Fruit fly (Drosophila melanogaster) S2 (cell line): ENCODE measurements around the gene Ostgamma.

Source experiments
- CG8478 ChIP-seq: fragments of >200 bp; optimal IDR thresholded peaks from 2 replicates; lab custom pipeline; 2018
- CTCF ChIP-seq, 2 experiments: fragments of >200 bp; optimal IDR thresholded peaks; 2 replicates each; lab custom pipeline; 2018

Ostgamma gene

dm6 chr2L:8276287-8276686 lies 31.7 kb downstream of the Ostgamma start:
- TF ChIP-seq CTCF (optimal IDR thresholded peaks at IDR 0.05; lab: Kevin White, UChicago) (no peak), CG8478 (lab: Kevin White, UChicago) (no peak)

- TF ChIP-seq CTCF (optimal IDR thresholded peaks at IDR 0.05; lab: Kevin White, UChicago) (no peak), CG8478 (lab: Kevin White, UChicago) (no peak)
Observed at dm6 chr2L:8274958-8275584, 32.9 kb downstream of the Ostgamma start.

dm6 chr2L:8274127-8274526 lies 33.9 kb downstream of the Ostgamma start:
- TF ChIP-seq CG8478 (lab: Kevin White, UChicago): no peak
- TF ChIP-seq CTCF (optimal IDR thresholded peaks at IDR 0.05; lab: Kevin White, UChicago): no peak

dm6 chr2L:8270916-8271315 lies 37.1 kb downstream of the Ostgamma start:
- TF ChIP-seq CG8478 (lab: Kevin White, UChicago): no peak
- no peak for TF ChIP-seq CTCF (optimal IDR thresholded peaks at IDR 0.05; lab: Kevin White, UChicago)

- TF ChIP-seq CTCF (optimal IDR thresholded peaks at IDR 0.05; lab: Kevin White, UChicago) (no peak), CG8478 (lab: Kevin White, UChicago) (no peak)
Observed at dm6 chr2L:8268679-8269078, 39.3 kb downstream of the Ostgamma start.

- TF ChIP-seq CTCF (optimal IDR thresholded peaks at IDR 0.05; lab: Kevin White, UChicago): no peak
- no peak for TF ChIP-seq CG8478 (lab: Kevin White, UChicago)
Observed at dm6 chr2L:8266670-8267435, 41.1 kb downstream of the Ostgamma start.

- no peak for TF ChIP-seq CTCF (optimal IDR thresholded peaks at IDR 0.05; lab: Kevin White, UChicago)
- TF ChIP-seq CG8478 (lab: Kevin White, UChicago): no peak
Observed at dm6 chr2L:8266145-8266544, 41.8 kb downstream of the Ostgamma start.

- TF ChIP-seq CTCF (optimal IDR thresholded peaks at IDR 0.05; lab: Kevin White, UChicago) (no peak), CG8478 (lab: Kevin White, UChicago) (no peak)
Observed at dm6 chr2L:8257401-8258266, 50.4 kb downstream of the Ostgamma start, which contains the start of gene CG8086. Gene CG8086, minus strand, starts transcription at chr2L:8257502.
